Worm (Caenorhabditis elegans) whole organism, L1 larva: ENCODE results near the gene ergi-1.
"Not testable (repeated sequence)": the region's sequence is repeated elsewhere in the genome, so short reads cannot be mapped to it uniquely, and the experiment has no call there.

Experiments
- C16A3.4 ChIP-seq: fragments of 150-350 bp; optimal IDR thresholded peaks from 2 replicates; lab custom pipeline; 2014; ENCODE audit warnings: missing biosample characterization, missing genetic modification characterization
- Y116A8C.19 ChIP-seq: sonication (generic microtip); optimal IDR thresholded peaks from 2 replicates; lab custom pipeline; 2016; ENCODE audit warnings: missing compliant biosample characterization, missing genetic modification characterization, borderline replicate concordance
- aha-1 ChIP-seq: fragments of 150-350 bp; optimal IDR thresholded peaks from 2 replicates; lab custom pipeline; 2014; ENCODE audit warnings: missing biosample characterization, missing genetic modification characterization
- alr-1 ChIP-seq: fragments of 200-800 bp; sonication (Bioruptor generic); optimal IDR thresholded peaks from 2 replicates; lab custom pipeline; 2018; ENCODE audit warnings: borderline replicate concordance, mild to moderate bottlenecking, missing genetic modification characterization, missing compliant biosample characterization
- ceh-63 ChIP-seq: fragments of 200-800 bp; sonication (Bioruptor generic); optimal IDR thresholded peaks from 2 replicates; lab custom pipeline; 2018; ENCODE audit warnings: mild to moderate bottlenecking, missing genetic modification characterization, missing compliant biosample characterization
- ceh-8 ChIP-seq: fragments of 200-800 bp; sonication (Bioruptor generic); optimal IDR thresholded peaks from 2 replicates; lab custom pipeline; 2018; ENCODE audit warnings: mild to moderate bottlenecking, missing genetic modification characterization, moderate library complexity, missing compliant biosample characterization
- ceh-82 ChIP-seq, 3 experiments: fragments of 150-350 bp in 1 of 3; sonication (generic microtip) in 2 of 3; optimal IDR thresholded peaks; 2 replicates each; lab custom pipeline; 2014 to 2017; ENCODE audit warnings: missing biosample characterization in 3 of 3, missing genetic modification characterization in 3 of 3
- ces-1 ChIP-seq: fragments of 150-350 bp; optimal IDR thresholded peaks from 2 replicates; lab custom pipeline; 2014; ENCODE audit warnings: missing biosample characterization, missing genetic modification reagents, missing genetic modification characterization
- dsc-1 ChIP-seq: sonication (generic microtip); optimal IDR thresholded peaks from 2 replicates; lab custom pipeline; 2016; ENCODE audit warnings: mild to moderate bottlenecking, missing genetic modification characterization, missing compliant biosample characterization
- efl-1 ChIP-seq, 4 experiments: fragments of 150-350 bp; optimal IDR thresholded peaks in 3 of 4; peaks in 1 of 4; 1 replicate in 1 of 4; 2 replicates in 3 of 4; lab custom pipeline; 2014; ENCODE audit warnings: missing biosample characterization in 2 of 4, missing genetic modification characterization in 2 of 4, missing genetic modification reagents in 2 of 4
- efl-3 ChIP-seq: fragments of 200-800 bp; sonication (Bioruptor generic); optimal IDR thresholded peaks from 2 replicates; lab custom pipeline; 2018; ENCODE audit warnings: mild to moderate bottlenecking, missing genetic modification characterization, missing compliant biosample characterization
- elt-2 ChIP-seq: sonication (generic microtip); optimal IDR thresholded peaks from 2 replicates; lab custom pipeline; 2016; ENCODE audit warnings: missing genetic modification characterization, mild to moderate bottlenecking, inconsistent platforms, missing compliant biosample characterization, missing genetic modification reagents
- elt-3 ChIP-seq, 6 experiments: fragments of 150-350 bp in 1 of 6; sonication (generic microtip); optimal IDR thresholded peaks; 2 replicates each; lab custom pipeline; 2017 to 2018; ENCODE audit warnings: missing biosample characterization in 6 of 6, missing genetic modification characterization in 6 of 6, inconsistent platforms in 1 of 6
- fkh-10 ChIP-seq: sonication (generic microtip); optimal IDR thresholded peaks from 2 replicates; lab custom pipeline; 2017; ENCODE audit warnings: missing biosample characterization, missing genetic modification reagents, missing genetic modification characterization
- hpl-2 ChIP-seq: fragments of 150-350 bp; optimal IDR thresholded peaks from 2 replicates; lab custom pipeline; 2014; ENCODE audit warnings: missing biosample characterization, missing genetic modification reagents, missing genetic modification characterization
- lin-13 ChIP-seq: fragments of 150-350 bp; optimal IDR thresholded peaks from 2 replicates; lab custom pipeline; 2014; ENCODE audit warnings: missing biosample characterization, missing genetic modification reagents, missing genetic modification characterization
- lin-35 ChIP-seq, 2 experiments: fragments of 150-350 bp; optimal IDR thresholded peaks; 2 replicates each; lab custom pipeline; 2014; ENCODE audit warnings: missing biosample characterization in 2 of 2, missing genetic modification characterization in 2 of 2, missing genetic modification reagents in 2 of 2
- lsy-2 ChIP-seq, 2 experiments: fragments of 150-350 bp; optimal IDR thresholded peaks; 2 replicates each; lab custom pipeline; 2014; ENCODE audit warnings: missing biosample characterization in 2 of 2, missing genetic modification characterization in 2 of 2
- mdl-1 ChIP-seq, 2 experiments: fragments of 150-350 bp; optimal IDR thresholded peaks; 2 replicates each; lab custom pipeline; 2014 to 2017; ENCODE audit warnings: missing biosample characterization in 2 of 2, missing genetic modification characterization in 2 of 2, inconsistent platforms in 1 of 2
- nhr-19 ChIP-seq: fragments of 200-800 bp; sonication (Bioruptor generic); conservative IDR thresholded peaks from 2 replicates; pipeline ENCODE4 v1.3.6; 2022; ENCODE audit warnings: missing genetic modification characterization, missing compliant biosample characterization
- nhr-28 ChIP-seq: fragments of 150-350 bp; optimal IDR thresholded peaks from 2 replicates; lab custom pipeline; 2014; ENCODE audit warnings: missing biosample characterization, missing genetic modification characterization
- nhr-71 ChIP-seq: sonication (generic microtip); optimal IDR thresholded peaks from 2 replicates; lab custom pipeline; 2016; ENCODE audit warnings: mild to moderate bottlenecking, missing genetic modification characterization, moderate library complexity, missing compliant biosample characterization
- nhr-84 ChIP-seq: sonication (generic microtip); optimal IDR thresholded peaks from 2 replicates; lab custom pipeline; 2017; ENCODE audit warnings: missing biosample characterization, missing genetic modification characterization
- nhr-90 ChIP-seq: sonication (generic microtip); optimal IDR thresholded peaks from 2 replicates; lab custom pipeline; 2016; ENCODE audit warnings: mild to moderate bottlenecking, missing genetic modification characterization, missing compliant biosample characterization; ENCODE audit not compliant: poor library complexity
- pax-3 ChIP-seq: fragments of 200-800 bp; sonication (Bioruptor generic); optimal IDR thresholded peaks from 2 replicates; lab custom pipeline; 2018; ENCODE audit warnings: mild to moderate bottlenecking, missing genetic modification characterization, moderate library complexity, missing compliant biosample characterization
- pqm-1 ChIP-seq: sonication (generic microtip); optimal IDR thresholded peaks from 3 replicates; lab custom pipeline; 2017; ENCODE audit warnings: missing biosample characterization, missing genetic modification characterization
- snpc-4 ChIP-seq: fragments of 150-350 bp; optimal IDR thresholded peaks from 2 replicates; lab custom pipeline; 2014; ENCODE audit warnings: missing biosample characterization, missing genetic modification characterization
- snu-23 ChIP-seq: sonication (generic microtip); optimal IDR thresholded peaks from 2 replicates; lab custom pipeline; 2016; ENCODE audit warnings: missing genetic modification characterization, missing compliant biosample characterization
- swsn-7 ChIP-seq: sonication (generic microtip); optimal IDR thresholded peaks from 2 replicates; lab custom pipeline; 2016; ENCODE audit warnings: missing genetic modification characterization, missing compliant biosample characterization
- tbx-2 ChIP-seq: sonication (generic microtip); optimal IDR thresholded peaks from 2 replicates; lab custom pipeline; 2016; ENCODE audit warnings: missing genetic modification characterization, missing compliant biosample characterization
- unc-30 ChIP-seq: sonication (generic microtip); optimal IDR thresholded peaks from 2 replicates; lab custom pipeline; 2017; ENCODE audit warnings: missing biosample characterization, missing genetic modification characterization
- unc-62 ChIP-seq: fragments of 150-350 bp; optimal IDR thresholded peaks from 2 replicates; lab custom pipeline; 2014; ENCODE audit warnings: missing biosample characterization, missing genetic modification reagents, missing genetic modification characterization
- vab-15 ChIP-seq: sonication (generic microtip); optimal IDR thresholded peaks from 2 replicates; lab custom pipeline; 2017; ENCODE audit warnings: missing genotype, mild to moderate bottlenecking, missing genetic modification characterization, missing compliant biosample characterization
- zag-1 ChIP-seq: fragments of 150-350 bp; optimal IDR thresholded peaks from 2 replicates; lab custom pipeline; 2014; ENCODE audit warnings: missing biosample characterization, missing genetic modification characterization

The ergi-1 gene

ce11 chrX:2026342-2026741 is 8.7 kb downstream of the ergi-1 start, which contains the start of gene Y102A11A.2:
Gene Y102A11A.2, plus strand, starts transcription at chrX:2026642.
- TF ChIP-seq Y116A8C.19 (tag; lab: Kevin White, UChicago); unc-62 (GFP tag; lab: Kevin White, UChicago); nhr-19 (GFP tag; lab: Robert Waterston, UW): not testable (repeated sequence)

ce11 chrX:2025405-2025804 is 9.7 kb downstream of the ergi-1 start:
- peak; percentile 17 for TF ChIP-seq elt-2 (tag; lab: Kevin White, UChicago)

ce11 chrX:2021558-2021957 is 13.5 kb downstream of the ergi-1 start:
- TF ChIP-seq nhr-71 (peak; percentile 4), lsy-2 (tag; optimal IDR thresholded peaks at IDR 0.05; lab: Kevin White, UChicago) (no peak), lin-35 (GFP tag; optimal IDR thresholded peaks at IDR 0.05; lab: Kevin White, UChicago) (peak in 1 of 2 experiments; percentile 31), elt-2 (tag; lab: Kevin White, UChicago) (peak; percentile 51), elt-3 (tag; optimal IDR thresholded peaks at IDR 0.05; lab: Kevin White, UChicago) (no peak), hpl-2 (no peak)

- TF ChIP-seq zag-1 (tag; lab: Kevin White, UChicago) (no peak), nhr-90 (tag; lab: Kevin White, UChicago) (no peak), fkh-10 (GFP tag; lab: Kevin White, UChicago) (no peak), efl-1 (optimal IDR thresholded peaks at IDR 0.05; lab: Kevin White, UChicago) (no peak), efl-1 (GFP tag; optimal IDR thresholded peaks at IDR 0.05 in 1 of 2; lab: Kevin White, UChicago) (no peak), lsy-2 (tag; optimal IDR thresholded peaks at IDR 0.05; lab: Kevin White, UChicago) (no peak), C16A3.4 (no peak), snpc-4 (tag; lab: Kevin White, UChicago) (no peak), efl-3 (no peak), unc-62 (GFP tag; lab: Kevin White, UChicago) (no peak), pax-3 (tag; lab: Kevin White, UChicago) (no peak), elt-3 (tag; optimal IDR thresholded peaks at IDR 0.05; lab: Kevin White, UChicago) (no peak), vab-15 (tag; lab: Kevin White, UChicago) (no peak), tbx-2 (tag; lab: Kevin White, UChicago) (no peak), pqm-1 (tag; lab: Kevin White, UChicago) (no peak), ceh-8 (GFP tag; lab: Kevin White, UChicago) (no peak), snu-23 (GFP tag; lab: Kevin White, UChicago) (no peak), swsn-7 (no peak), lin-13 (GFP tag; lab: Kevin White, UChicago) (no peak), dsc-1 (no peak)
These were observed 16.2 kb downstream of the ergi-1 start, which contains the start of gene Y102A11A.3 for ce11 chrX:2018848-2019247. Gene Y102A11A.3, plus strand, starts transcription at chrX:2019148.

- TF ChIP-seq aha-1 (tag; lab: Kevin White, UChicago) (no peak), ces-1 (GFP tag; lab: Kevin White, UChicago) (no peak), swsn-7 (no peak), nhr-84 (no peak), lin-35 (GFP tag; optimal IDR thresholded peaks at IDR 0.05; lab: Kevin White, UChicago) (peak in 1 of 2 experiments; percentile 8), mdl-1 (tag; optimal IDR thresholded peaks at IDR 0.05; lab: Kevin White, UChicago) (no peak), alr-1 (no peak), unc-30 (tag; lab: Kevin White, UChicago) (no peak), elt-2 (tag; lab: Kevin White, UChicago) (peak; percentile 22), nhr-28 (no peak), ceh-63 (GFP tag; lab: Kevin White, UChicago) (no peak), ceh-82 (tag; optimal IDR thresholded peaks at IDR 0.05; lab: Kevin White, UChicago) (no peak), ceh-8 (GFP tag; lab: Kevin White, UChicago) (no peak)
These were observed 16.9 kb downstream of the ergi-1 start for ce11 chrX:2018211-2018610.
